Worm (Caenorhabditis elegans) whole organism, L3 larva: ENCODE data around the gene F19G12.11.

Experiments
- aly-2 ChIP-seq: fragments of 150-350 bp; optimal IDR thresholded peaks from 2 replicates; lab custom pipeline; 2014; ENCODE audit warnings: missing biosample characterization, missing genetic modification characterization
- ama-1 ChIP-seq: fragments of 150-350 bp; optimal IDR thresholded peaks from 2 replicates; lab custom pipeline; 2018
- fos-1 ChIP-seq: fragments of 150-350 bp; optimal IDR thresholded peaks from 2 replicates; lab custom pipeline; 2014; ENCODE audit warnings: missing biosample characterization, missing genetic modification characterization
- nhr-28 ChIP-seq: fragments of 150-350 bp; optimal IDR thresholded peaks from 2 replicates; lab custom pipeline; 2014; ENCODE audit warnings: missing biosample characterization, missing genetic modification characterization
- ztf-4 ChIP-seq: fragments of 150-350 bp; optimal IDR thresholded peaks from 2 replicates; lab custom pipeline; 2014; ENCODE audit warnings: missing biosample characterization, missing genetic modification characterization

ce11 chrX:1473794-1474193 lies 47.5 kb upstream of the F19G12.11 start:
- TF ChIP-seq aly-2 (no peak), fos-1 (no peak), ztf-4 (tag; lab: Kevin White, UChicago) (no peak), nhr-28 (tag; lab: Kevin White, UChicago) (no peak), ama-1 (lab: Kevin White, UChicago) (no peak)
